Fruit fly (Drosophila melanogaster) whole organism, embryonic: ENCODE data around the gene Caper.
A peak's percentile ranks its signal among the peaks of the same experiment; 100 is the strongest.

Source experiments
- Asciz ChIP-seq: fragments of 200-800 bp; sonication (Bioruptor generic); optimal IDR thresholded peaks from 2 replicates; lab custom pipeline; 2017; ENCODE audit warnings: missing biosample characterization, mild to moderate bottlenecking, missing genetic modification characterization, missing genetic modification reagents
- Bgb ChIP-seq: fragments of 200-800 bp; sonication (Bioruptor generic); IDR thresholded peaks from 2 replicates; pipeline ENCODE4 v1.3.6; 2022; ENCODE audit warnings: missing biosample characterization, missing genetic modification characterization; ENCODE audit not compliant: partially characterized antibody
- CG10543 ChIP-seq: fragments of 200-800 bp; sonication (Bioruptor generic); optimal IDR thresholded peaks from 3 replicates; lab custom pipeline; 2017; ENCODE audit warnings: missing biosample characterization, mild to moderate bottlenecking, missing genetic modification characterization, moderate library complexity
- CG12104 ChIP-seq: fragments of 200-800 bp; sonication (Bioruptor generic); optimal IDR thresholded peaks from 3 replicates; lab custom pipeline; 2016; ENCODE audit warnings: missing biosample characterization, missing genetic modification characterization
- CG12769 ChIP-seq: fragments of 200-800 bp; sonication (Bioruptor generic); optimal IDR thresholded peaks from 2 replicates; lab custom pipeline; 2019; ENCODE audit warnings: missing biosample characterization, mild to moderate bottlenecking, missing genetic modification characterization, moderate library complexity
- CG15696 ChIP-seq: fragments of 200-800 bp; sonication (Bioruptor generic); optimal IDR thresholded peaks from 2 replicates; lab custom pipeline; 2019; ENCODE audit warnings: missing biosample characterization, mild to moderate bottlenecking, missing genetic modification characterization, moderate library complexity
- CG1603 ChIP-seq: fragments of 200-800 bp; sonication (Bioruptor generic); optimal IDR thresholded peaks from 2 replicates; lab custom pipeline; 2019; ENCODE audit warnings: missing biosample characterization, mild to moderate bottlenecking, missing genetic modification characterization, moderate library complexity
- CG1647 ChIP-seq: fragments of 200-800 bp; sonication (Bioruptor generic); optimal IDR thresholded peaks from 3 replicates; lab custom pipeline; 2016; ENCODE audit warnings: missing biosample characterization, missing genetic modification characterization
- CG17829 ChIP-seq: fragments of 200-800 bp; optimal IDR thresholded peaks from 2 replicates; lab custom pipeline; 2019; ENCODE audit warnings: missing biosample characterization, mild to moderate bottlenecking, missing genetic modification characterization, moderate library complexity
- CG2199 ChIP-seq: fragments of 200-800 bp; sonication (Bioruptor generic); IDR thresholded peaks from 3 replicates; pipeline ENCODE4 v1.3.6; 2022; ENCODE audit warnings: missing biosample characterization, missing genetic modification characterization
- CG31441 ChIP-seq: fragments of 200-800 bp; sonication (Bioruptor generic); IDR thresholded peaks from 2 replicates; pipeline ENCODE4 v1.3.6; 2022; ENCODE audit warnings: missing biosample characterization, missing genetic modification characterization
- CG32767 ChIP-seq: fragments of 200-800 bp; sonication (Bioruptor generic); IDR thresholded peaks from 2 replicates; pipeline ENCODE4 v1.3.6; 2022; ENCODE audit warnings: missing biosample characterization, missing genetic modification characterization
- CG34224 ChIP-seq: fragments of 200-800 bp; sonication (Bioruptor generic); IDR thresholded peaks from 3 replicates; pipeline ENCODE4 v1.3.6; 2022; ENCODE audit warnings: missing biosample characterization, missing genetic modification characterization; ENCODE audit not compliant: partially characterized antibody
- CG4282 ChIP-seq: fragments of 200-800 bp; sonication (Bioruptor generic); optimal IDR thresholded peaks from 2 replicates; lab custom pipeline; 2016; ENCODE audit warnings: missing biosample characterization, missing genetic modification characterization
- CG7357 ChIP-seq: fragments of 200-800 bp; sonication (Bioruptor generic); IDR thresholded peaks from 3 replicates; pipeline ENCODE4 v1.3.6; 2022; ENCODE audit warnings: missing biosample characterization, missing genetic modification characterization
- CG8388 ChIP-seq: fragments of 200-800 bp; sonication (Bioruptor generic); optimal IDR thresholded peaks from 2 replicates; lab custom pipeline; 2019; ENCODE audit warnings: missing biosample characterization, mild to moderate bottlenecking, missing genetic modification characterization, moderate library complexity
- Chrac-16 ChIP-seq: fragments of 200-800 bp; sonication (Bioruptor generic); optimal IDR thresholded peaks from 3 replicates; lab custom pipeline; 2016; ENCODE audit warnings: missing biosample characterization, missing genetic modification characterization
- D19A ChIP-seq: fragments of 200-800 bp; optimal IDR thresholded peaks from 3 replicates; lab custom pipeline; 2019; ENCODE audit warnings: missing biosample characterization, mild to moderate bottlenecking, missing genetic modification characterization, moderate library complexity
- Dll ChIP-seq: fragments of 200-800 bp; sonication (Bioruptor generic); IDR thresholded peaks from 4 replicates; pipeline ENCODE4 v1.3.6; 2022; ENCODE audit warnings: missing biosample characterization, missing genetic modification characterization; ENCODE audit not compliant: partially characterized antibody
- Elba2 ChIP-seq: fragments of 200-800 bp; sonication (Bioruptor generic); optimal IDR thresholded peaks from 3 replicates; lab custom pipeline; 2016; ENCODE audit warnings: missing biosample characterization, missing genetic modification characterization
- H15 ChIP-seq: fragments of 200-800 bp; sonication (Bioruptor generic); IDR thresholded peaks from 3 replicates; pipeline ENCODE4 v1.3.6; 2022; ENCODE audit warnings: missing biosample characterization, missing genetic modification characterization
- Myb ChIP-seq: fragments of 200-800 bp; sonication (Bioruptor generic); optimal IDR thresholded peaks from 2 replicates; lab custom pipeline; 2016; ENCODE audit warnings: missing biosample characterization, missing genetic modification characterization
- Trl ChIP-seq, 3 experiments: fragments of >200 bp in 2 of 3; fragments of 200-800 bp in 1 of 3; sonication (Bioruptor generic) in 1 of 3; optimal IDR thresholded peaks; 2 replicates in 1 of 3; 3 replicates in 2 of 3; lab custom pipeline; 2016 to 2017; ENCODE audit warnings: missing biosample characterization in 1 of 3, missing genetic modification characterization in 1 of 3
- Usf ChIP-seq: fragments of 200-800 bp; sonication (Bioruptor generic); optimal IDR thresholded peaks from 2 replicates; lab custom pipeline; 2017; ENCODE audit warnings: missing genotype, missing biosample characterization, missing genetic modification characterization
- Xrp1 ChIP-seq: fragments of 200-800 bp; sonication (Bioruptor generic); IDR thresholded peaks from 2 replicates; pipeline ENCODE4 v1.3.6; 2022; ENCODE audit warnings: missing biosample characterization, missing genetic modification characterization
- bbx ChIP-seq: fragments of 200-800 bp; sonication (Bioruptor generic); IDR thresholded peaks from 2 replicates; pipeline ENCODE4 v1.3.6; 2022; ENCODE audit warnings: missing biosample characterization, missing genetic modification characterization; ENCODE audit not compliant: partially characterized antibody
- cg ChIP-seq: fragments of 200-800 bp; sonication (Bioruptor generic); optimal IDR thresholded peaks from 3 replicates; lab custom pipeline; 2019; ENCODE audit warnings: missing biosample characterization, mild to moderate bottlenecking, missing genetic modification characterization, moderate library complexity
- chinmo ChIP-seq: fragments of 200-800 bp; sonication (Bioruptor generic); IDR thresholded peaks from 4 replicates; pipeline ENCODE4 v1.3.6; 2022; ENCODE audit warnings: missing biosample characterization, missing genetic modification characterization; ENCODE audit not compliant: partially characterized antibody
- chm ChIP-seq: fragments of 200-800 bp; sonication (Bioruptor generic); IDR thresholded peaks from 2 replicates; pipeline ENCODE4 v1.3.6; 2022; ENCODE audit warnings: missing biosample characterization, missing genetic modification characterization
- fru ChIP-seq: fragments of >200 bp; optimal IDR thresholded peaks from 2 replicates; lab custom pipeline; 2017
- hbn ChIP-seq: fragments of 200-800 bp; sonication (Bioruptor generic); IDR thresholded peaks from 2 replicates; pipeline ENCODE4 v1.3.6; 2022; ENCODE audit warnings: missing biosample characterization, missing genetic modification characterization; ENCODE audit not compliant: partially characterized antibody
- kni ChIP-seq: fragments of 200-800 bp; sonication (Bioruptor generic); optimal IDR thresholded peaks from 3 replicates; lab custom pipeline; 2017; ENCODE audit warnings: mild to moderate bottlenecking, missing biosample characterization, missing genetic modification reagents, missing genetic modification characterization
- knrl ChIP-seq: fragments of 200-800 bp; sonication (Bioruptor generic); IDR thresholded peaks from 3 replicates; pipeline ENCODE4 v1.3.6; 2022; ENCODE audit warnings: missing biosample characterization, missing genetic modification characterization; ENCODE audit not compliant: partially characterized antibody
- nerfin-1 ChIP-seq: fragments of 200-800 bp; sonication (Bioruptor generic); optimal IDR thresholded peaks from 3 replicates; lab custom pipeline; 2019; ENCODE audit warnings: missing biosample characterization, mild to moderate bottlenecking, missing genetic modification characterization, moderate library complexity
- nom ChIP-seq: fragments of 200-800 bp; sonication (Bioruptor generic); optimal IDR thresholded peaks from 2 replicates; lab custom pipeline; 2017; ENCODE audit warnings: missing biosample characterization, missing genetic modification characterization, mild to moderate bottlenecking, moderate library complexity, missing genetic modification reagents
- onecut ChIP-seq: fragments of 200-800 bp; sonication (Bioruptor generic); IDR thresholded peaks from 2 replicates; pipeline ENCODE4 v1.3.6; 2022; ENCODE audit warnings: missing biosample characterization, missing genetic modification characterization
- pb ChIP-seq: fragments of 200-800 bp; sonication (Bioruptor generic); optimal IDR thresholded peaks from 3 replicates; lab custom pipeline; 2016; ENCODE audit warnings: missing biosample characterization, missing genetic modification characterization
- prd ChIP-seq, 3 experiments: fragments of >200 bp in 2 of 3; fragments of 200-800 bp in 1 of 3; sonication (Bioruptor generic) in 1 of 3; optimal IDR thresholded peaks in 2 of 3; IDR thresholded peaks in 1 of 3; 2 replicates in 2 of 3; 3 replicates in 1 of 3; pipeline versions ENCODE4 v1.3.6 to Lab custom; 2017 to 2022; ENCODE audit warnings: missing biosample characterization in 1 of 3, missing genetic modification characterization in 1 of 3
- ranshi ChIP-seq: fragments of 200-800 bp; sonication (Bioruptor generic); IDR thresholded peaks from 2 replicates; pipeline ENCODE4 v1.3.6; 2022; ENCODE audit warnings: missing biosample characterization, missing genetic modification characterization
- rib ChIP-seq: fragments of 200-800 bp; sonication (Bioruptor generic); IDR thresholded peaks from 2 replicates; pipeline ENCODE4 v1.3.6; 2022; ENCODE audit warnings: missing biosample characterization, missing genetic modification characterization
- shn ChIP-seq: fragments of 200-800 bp; sonication (Bioruptor generic); optimal IDR thresholded peaks from 3 replicates; lab custom pipeline; 2016; ENCODE audit warnings: missing biosample characterization, missing genetic modification characterization
- sob ChIP-seq: fragments of 200-800 bp; sonication (Bioruptor generic); IDR thresholded peaks from 2 replicates; pipeline ENCODE4 v1.3.6; 2022; ENCODE audit warnings: missing biosample characterization, missing genetic modification characterization
- vvl ChIP-seq: fragments of 200-800 bp; sonication (Bioruptor generic); IDR thresholded peaks from 2 replicates; pipeline ENCODE4 v1.3.6; 2022; ENCODE audit warnings: missing biosample characterization, missing genetic modification characterization
- z ChIP-seq: fragments of 200-800 bp; sonication (Bioruptor generic); IDR thresholded peaks from 3 replicates; pipeline ENCODE4 v1.3.6; 2022; ENCODE audit warnings: missing biosample characterization, missing genetic modification characterization
- zf30C ChIP-seq: fragments of 200-800 bp; sonication (Bioruptor generic); optimal IDR thresholded peaks from 3 replicates; lab custom pipeline; 2018; ENCODE audit warnings: missing biosample characterization, mild to moderate bottlenecking, missing genetic modification characterization

Caper gene

DNA sequence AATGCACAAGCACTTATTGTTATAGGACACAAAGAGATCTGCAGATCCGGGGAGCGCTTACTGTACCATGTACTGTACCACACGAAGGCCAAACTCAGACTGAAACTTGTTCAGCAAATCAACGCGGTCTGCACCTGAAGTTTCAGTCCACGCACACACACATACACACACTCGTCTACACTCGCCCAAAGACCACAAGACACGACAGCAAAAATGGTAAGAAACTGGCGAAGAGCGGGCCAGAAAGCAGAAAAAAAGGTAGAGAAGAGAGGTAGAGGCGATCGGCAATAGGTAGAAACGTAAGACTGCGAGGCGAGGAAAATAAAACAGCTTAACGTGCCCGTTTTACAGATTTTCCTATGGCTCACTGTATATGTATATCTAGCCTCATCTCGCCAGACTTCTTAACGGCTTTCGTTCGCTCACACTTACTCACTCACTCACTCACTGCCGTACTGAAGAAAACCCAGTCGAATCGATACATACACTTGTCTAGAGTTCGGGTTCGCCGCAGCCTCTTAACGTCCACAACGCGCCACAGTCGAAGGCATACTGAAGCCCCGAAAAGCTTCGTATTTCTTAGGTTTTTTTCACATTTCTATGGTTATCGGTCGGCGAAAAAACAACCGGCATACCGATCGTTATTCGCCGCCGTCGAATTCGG, 22.6 kb upstream of the Caper start, which contains the start of gene uif (continued):
- TF ChIP-seq ranshi (GFP tag; lab: Robert Waterston, UW): no peak
- peak; percentile 26 for TF ChIP-seq zf30C (GFP tag; lab: Kevin White, UChicago)
- peak; percentile 37; the same call in 1 of the 3 replicates for TF ChIP-seq CG34224 (GFP tag; lab: Robert Waterston, UW)
- no peak for TF ChIP-seq shn (GFP tag; lab: Kevin White, UChicago)
- TF ChIP-seq prd (optimal IDR thresholded peaks at IDR 0.05; lab: Kevin White, UChicago): no peak
- 0 out of 3 replicates have a peak, but pooled peaks have one; percentile 9 for TF ChIP-seq prd (GFP tag; IDR thresholded peaks at IDR 0.05; lab: Robert Waterston, UW)
- peak in 1 of 2 experiments; percentile 46 for TF ChIP-seq Trl (optimal IDR thresholded peaks at IDR 0.05; lab: Kevin White, UChicago)
- no peak for TF ChIP-seq Trl (GFP tag; optimal IDR thresholded peaks at IDR 0.05; lab: Kevin White, UChicago)
- no peak for TF ChIP-seq Myb (GFP tag; lab: Kevin White, UChicago)
- no peak for TF ChIP-seq Chrac-16 (GFP tag; lab: Kevin White, UChicago)
- TF ChIP-seq CG10543 (GFP tag; lab: Kevin White, UChicago): peak; percentile 57
- TF ChIP-seq knrl: no peak
- TF ChIP-seq nom (GFP tag; lab: Kevin White, UChicago): peak; percentile 43
- peak; percentile 26; the same call in 1 of the 2 replicates for TF ChIP-seq Bgb (GFP tag; lab: Robert Waterston, UW)
- no peak for TF ChIP-seq CG8388 (GFP tag; lab: Kevin White, UChicago)
- 0 out of 2 replicates have a peak, but pooled peaks have one; percentile 26 for TF ChIP-seq bbx (GFP tag; lab: Robert Waterston, UW)
- TF ChIP-seq cg (GFP tag; lab: Kevin White, UChicago): peak; percentile 73
- peak; percentile 49 for TF ChIP-seq Elba2 (GFP tag; lab: Kevin White, UChicago)
- no peak for TF ChIP-seq CG15696 (tag; lab: Kevin White, UChicago)
- TF ChIP-seq Usf (GFP tag; lab: Kevin White, UChicago): no peak
- no peak for TF ChIP-seq CG4282
- 0 out of 2 replicates have a peak, but pooled peaks have one; percentile 21 for TF ChIP-seq hbn
- peak; percentile 20; the same call in 1 of the 2 replicates for TF ChIP-seq rib (GFP tag; lab: Robert Waterston, UW)
- TF ChIP-seq CG31441: no peak
- TF ChIP-seq fru (lab: Kevin White, UChicago): no peak
- TF ChIP-seq H15 (GFP tag; lab: Robert Waterston, UW): no peak
- TF ChIP-seq CG1647 (GFP tag; lab: Kevin White, UChicago): no peak
- TF ChIP-seq CG32767 (GFP tag; lab: Robert Waterston, UW): peak; percentile 38; the same call in 1 of the 2 replicates
- TF ChIP-seq CG12769 (tag; lab: Kevin White, UChicago): peak; percentile 91
- no peak for TF ChIP-seq sob (GFP tag; lab: Robert Waterston, UW)
- 0 out of 3 replicates have a peak, but pooled peaks have one; percentile 6 for TF ChIP-seq CG2199 (GFP tag; lab: Robert Waterston, UW)
- TF ChIP-seq chm (GFP tag; lab: Robert Waterston, UW): peak; percentile 48; the same call in 1 of the 2 replicates
- peak; percentile 55; the same call in 1 of the 4 replicates for TF ChIP-seq chinmo (GFP tag; lab: Robert Waterston, UW)
- 0 out of 2 replicates have a peak, but pooled peaks have one; percentile 37 for TF ChIP-seq vvl (GFP tag; lab: Robert Waterston, UW)
- 0 out of 3 replicates have a peak, but pooled peaks have one; percentile 16 for TF ChIP-seq z
- TF ChIP-seq kni (GFP tag; lab: Kevin White, UChicago): peak; percentile 95
- peak; percentile 27 for TF ChIP-seq D19A (tag; lab: Kevin White, UChicago)
- no peak for TF ChIP-seq Asciz (GFP tag; lab: Kevin White, UChicago)
- TF ChIP-seq onecut (GFP tag; lab: Robert Waterston, UW): peak; percentile 45; the same call in 1 of the 2 replicates
- 0 out of 4 replicates have a peak, but pooled peaks have one; percentile 29 for TF ChIP-seq Dll (GFP tag; lab: Robert Waterston, UW)
- TF ChIP-seq CG1603 (tag; lab: Kevin White, UChicago): no peak
- TF ChIP-seq CG17829 (tag; lab: Kevin White, UChicago): no peak
- no peak for TF ChIP-seq CG12104
- no peak for TF ChIP-seq CG7357
- TF ChIP-seq pb (GFP tag; lab: Kevin White, UChicago): no peak
- TF ChIP-seq nerfin-1 (tag; lab: Kevin White, UChicago): no peak
- no peak for TF ChIP-seq Xrp1 (GFP tag; lab: Robert Waterston, UW)
- TF ChIP-seq, all 482 proteins: peak for 39
